Worm (Caenorhabditis elegans) whole organism, young adult: ENCODE results near the gene miga-1.

Experiments
- B0336.3 ChIP-seq: fragments of 200-800 bp; sonication (Bioruptor generic); IDR thresholded peaks from 2 replicates; pipeline ENCODE4 v1.3.6; 2022; ENCODE audit warnings: missing genetic modification characterization, missing compliant biosample characterization
- F10E7.11 ChIP-seq: sonication (generic microtip); optimal IDR thresholded peaks from 2 replicates; lab custom pipeline; 2017; ENCODE audit warnings: mild to moderate bottlenecking, missing genetic modification characterization, moderate library complexity, missing compliant biosample characterization
- F33H1.4 ChIP-seq: fragments of 200-800 bp; sonication (Bioruptor generic); IDR thresholded peaks from 2 replicates; pipeline ENCODE4 v1.3.6; 2022; ENCODE audit warnings: missing genetic modification reagents, missing genetic modification characterization, missing compliant biosample characterization
- F52B5.7 ChIP-seq: sonication (generic microtip); optimal IDR thresholded peaks from 2 replicates; lab custom pipeline; 2016; ENCODE audit warnings: mild to moderate bottlenecking, missing genetic modification characterization, missing compliant biosample characterization
- F57A8.1 ChIP-seq: fragments of 200-800 bp; sonication (Bioruptor generic); optimal IDR thresholded peaks from 2 replicates; lab custom pipeline; 2018; ENCODE audit warnings: mild to moderate bottlenecking, missing genetic modification characterization, moderate library complexity, missing compliant biosample characterization
- T26A5.8 ChIP-seq: sonication (generic microtip); optimal IDR thresholded peaks from 2 replicates; lab custom pipeline; 2016; ENCODE audit warnings: missing genetic modification characterization, missing compliant biosample characterization
- Y53G8AR.9 ChIP-seq: fragments of 200-800 bp; sonication (Bioruptor generic); conservative IDR thresholded peaks from 2 replicates; pipeline ENCODE4 v1.3.6; 2022; ENCODE audit warnings: missing genetic modification reagents, missing genetic modification characterization, missing compliant biosample characterization
- Y67H2A.10 ChIP-seq: fragments of 200-800 bp; sonication (Bioruptor generic); conservative IDR thresholded peaks from 2 replicates; pipeline ENCODE4 v1.3.6; 2022; ENCODE audit warnings: missing genetic modification reagents, missing genetic modification characterization, missing compliant biosample characterization
- Y79H2A.3 ChIP-seq: fragments of 200-800 bp; sonication (Bioruptor generic); conservative IDR thresholded peaks from 2 replicates; pipeline ENCODE4 v1.3.6; 2022; ENCODE audit warnings: missing genetic modification reagents, missing genetic modification characterization, missing compliant biosample characterization
- Y95B8A.8 ChIP-seq: fragments of 200-800 bp; sonication (Bioruptor generic); IDR thresholded peaks from 2 replicates; pipeline ENCODE4 v1.3.6; 2022; ENCODE audit warnings: missing genetic modification reagents, missing genetic modification characterization, missing compliant biosample characterization
- akir-1 ChIP-seq: fragments of 200-800 bp; sonication (Bioruptor generic); optimal IDR thresholded peaks from 2 replicates; lab custom pipeline; 2018; ENCODE audit warnings: mild to moderate bottlenecking, missing genetic modification characterization, moderate library complexity, missing compliant biosample characterization
- athp-1 ChIP-seq: sonication (generic microtip); optimal IDR thresholded peaks from 2 replicates; lab custom pipeline; 2017; ENCODE audit warnings: mild to moderate bottlenecking, missing genetic modification characterization, missing compliant biosample characterization
- bed-1 ChIP-seq: fragments of 200-800 bp; sonication (Bioruptor generic); IDR thresholded peaks from 2 replicates; pipeline ENCODE4 v1.3.6; 2022; ENCODE audit warnings: missing genetic modification reagents, missing genetic modification characterization, missing compliant biosample characterization
- ceh-91 ChIP-seq: fragments of 200-800 bp; sonication (Bioruptor generic); IDR thresholded peaks from 2 replicates; pipeline ENCODE4 v1.3.6; 2022; ENCODE audit warnings: missing genetic modification reagents, missing genetic modification characterization, missing compliant biosample characterization
- die-1 ChIP-seq: sonication (generic microtip); optimal IDR thresholded peaks from 2 replicates; lab custom pipeline; 2016; ENCODE audit warnings: missing genotype, mild to moderate bottlenecking, missing genetic modification characterization, missing compliant biosample characterization
- dox-1 ChIP-seq: fragments of 200-800 bp; sonication (Bioruptor generic); IDR thresholded peaks from 2 replicates; pipeline ENCODE4 v1.3.6; 2022; ENCODE audit warnings: missing genetic modification reagents, missing genetic modification characterization, missing compliant biosample characterization
- egl-18 ChIP-seq: fragments of 200-800 bp; sonication (Bioruptor generic); IDR thresholded peaks from 2 replicates; pipeline ENCODE4 v1.3.6; 2022; ENCODE audit warnings: missing genetic modification reagents, missing genetic modification characterization, missing compliant biosample characterization
- egl-44 ChIP-seq: fragments of 200-800 bp; sonication (Bioruptor generic); IDR thresholded peaks from 2 replicates; pipeline ENCODE4 v1.3.6; 2022; ENCODE audit warnings: missing genetic modification reagents, missing genetic modification characterization, missing compliant biosample characterization
- gei-17 ChIP-seq: fragments of 200-800 bp; sonication (Bioruptor generic); optimal IDR thresholded peaks from 2 replicates; lab custom pipeline; 2018; ENCODE audit warnings: mild to moderate bottlenecking, missing genetic modification characterization, missing compliant biosample characterization
- hlh-12 ChIP-seq: sonication (generic microtip); optimal IDR thresholded peaks from 2 replicates; lab custom pipeline; 2016; ENCODE audit warnings: missing genetic modification characterization, missing compliant biosample characterization
- hlh-26 ChIP-seq: fragments of 200-800 bp; sonication (Bioruptor generic); conservative IDR thresholded peaks from 2 replicates; pipeline ENCODE4 v1.3.6; 2022; ENCODE audit warnings: missing genetic modification reagents, missing genetic modification characterization, missing compliant biosample characterization
- hmg-20 ChIP-seq: fragments of 200-800 bp; sonication (Bioruptor generic); IDR thresholded peaks from 2 replicates; pipeline ENCODE4 v1.3.6; 2022; ENCODE audit warnings: missing genetic modification reagents, missing genetic modification characterization, missing compliant biosample characterization
- hsf-1 ChIP-seq: fragments of 200-800 bp; sonication (Bioruptor generic); IDR thresholded peaks from 2 replicates; pipeline ENCODE4 v1.3.6; 2022; ENCODE audit warnings: missing genetic modification reagents, missing genetic modification characterization, missing compliant biosample characterization
- let-526 ChIP-seq: fragments of 200-800 bp; sonication (Bioruptor generic); IDR thresholded peaks from 2 replicates; pipeline ENCODE4 v1.3.6; 2022; ENCODE audit warnings: missing genetic modification reagents, missing genetic modification characterization, missing compliant biosample characterization
- lsl-1 ChIP-seq: fragments of 200-800 bp; sonication (Bioruptor generic); optimal IDR thresholded peaks from 2 replicates; lab custom pipeline; 2018; ENCODE audit warnings: mild to moderate bottlenecking, missing genetic modification characterization, moderate library complexity, missing compliant biosample characterization
- madf-6 ChIP-seq: fragments of 200-800 bp; sonication (Bioruptor generic); IDR thresholded peaks from 2 replicates; pipeline ENCODE4 v1.3.6; 2022; ENCODE audit warnings: missing genetic modification reagents, missing genetic modification characterization, missing compliant biosample characterization
- mes-4 ChIP-seq: sonication (generic microtip); optimal IDR thresholded peaks from 2 replicates; lab custom pipeline; 2016; ENCODE audit warnings: missing genotype, missing genetic modification characterization, missing compliant biosample characterization
- mxl-1 ChIP-seq: sonication (generic microtip); optimal IDR thresholded peaks from 2 replicates; lab custom pipeline; 2016; ENCODE audit warnings: missing genetic modification characterization, missing compliant biosample characterization
- nhr-27 ChIP-seq: fragments of 200-800 bp; sonication (Bioruptor generic); optimal IDR thresholded peaks from 2 replicates; lab custom pipeline; 2018; ENCODE audit warnings: mild to moderate bottlenecking, missing genetic modification characterization, moderate library complexity, missing compliant biosample characterization
- nhr-90 ChIP-seq: sonication (generic microtip); optimal IDR thresholded peaks from 2 replicates; lab custom pipeline; 2016; ENCODE audit warnings: missing genotype, mild to moderate bottlenecking, missing genetic modification characterization, missing compliant biosample characterization
- snpc-1.1 ChIP-seq: sonication (generic microtip); optimal IDR thresholded peaks from 2 replicates; lab custom pipeline; 2017; ENCODE audit warnings: missing genetic modification characterization, mild to moderate bottlenecking, missing compliant biosample characterization, antibody characterized with exemption, moderate library complexity, missing genotype, missing genetic modification reagents; ENCODE audit not compliant: insufficient read depth
- somi-1 ChIP-seq: fragments of 200-800 bp; sonication (Bioruptor generic); optimal IDR thresholded peaks from 2 replicates; lab custom pipeline; 2018; ENCODE audit warnings: mild to moderate bottlenecking, missing genetic modification characterization, missing compliant biosample characterization
- tbp1 ChIP-seq: fragments of 200-800 bp; sonication (Bioruptor generic); optimal IDR thresholded peaks from 2 replicates; lab custom pipeline; 2018; ENCODE audit warnings: mild to moderate bottlenecking, missing genetic modification characterization, missing compliant biosample characterization
- tlf-1 ChIP-seq: fragments of 200-800 bp; sonication (Bioruptor generic); optimal IDR thresholded peaks from 2 replicates; lab custom pipeline; 2018; ENCODE audit warnings: mild to moderate bottlenecking, missing genetic modification characterization, missing compliant biosample characterization
- zfh-2 ChIP-seq: fragments of 200-800 bp; sonication (Bioruptor generic); conservative IDR thresholded peaks from 2 replicates; pipeline ENCODE4 v1.3.6; 2022; ENCODE audit warnings: missing genetic modification reagents, missing genetic modification characterization, missing compliant biosample characterization
- ztf-18 ChIP-seq: sonication (generic microtip); optimal IDR thresholded peaks from 2 replicates; lab custom pipeline; 2016; ENCODE audit warnings: missing genotype, mild to moderate bottlenecking, missing genetic modification characterization, missing compliant biosample characterization
- ztf-25 ChIP-seq: fragments of 200-800 bp; sonication (Bioruptor generic); IDR thresholded peaks from 2 replicates; pipeline ENCODE4 v1.3.6; 2022; ENCODE audit warnings: missing genetic modification reagents, missing genetic modification characterization, missing compliant biosample characterization
- ztf-28 ChIP-seq: fragments of 200-800 bp; sonication (Bioruptor generic); IDR thresholded peaks from 2 replicates; pipeline ENCODE4 v1.3.6; 2022; ENCODE audit warnings: missing genetic modification reagents, missing genetic modification characterization, missing compliant biosample characterization
- ztf-6 ChIP-seq: fragments of 200-800 bp; sonication (Bioruptor generic); IDR thresholded peaks from 2 replicates; pipeline ENCODE4 v1.3.6; 2022; ENCODE audit warnings: missing genetic modification reagents, missing genetic modification characterization, missing compliant biosample characterization

The miga-1 gene

DNA sequence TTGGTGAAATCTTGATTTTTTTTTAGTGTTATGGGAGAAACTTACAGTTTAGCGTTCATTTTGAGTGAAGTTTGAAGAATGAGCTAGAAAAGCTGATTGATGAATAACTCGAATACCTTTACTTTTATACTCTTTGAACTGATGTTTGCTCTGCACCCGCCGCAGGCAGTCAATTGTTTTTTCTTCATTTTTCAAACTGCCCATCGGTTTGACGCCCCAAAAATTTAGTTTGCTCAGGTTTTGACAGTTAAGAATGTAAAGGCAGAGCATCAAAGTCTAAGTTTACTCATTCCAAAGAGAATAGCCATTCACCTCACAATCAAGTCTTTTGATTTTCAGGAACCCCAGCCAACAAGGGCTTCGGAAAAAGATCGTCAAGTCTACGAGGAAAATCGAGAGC, 39.0 kb downstream of the miga-1 start, which contains the start of gene fipr-1:
Gene fipr-1 (minus strand): TSS at position 101 of the 400 bp plus-strand sequence.
- TF ChIP-seq ztf-28 (no peak), somi-1 (GFP tag; lab: Kevin White, UChicago) (no peak), egl-44 (no peak), F52B5.7 (no peak), let-526 (no peak), nhr-27 (tag; lab: Kevin White, UChicago) (no peak), snpc-1.1 (tag; lab: Kevin White, UChicago) (no peak), hlh-26 (GFP tag; lab: Robert Waterston, UW) (no peak), egl-18 (GFP tag; lab: Robert Waterston, UW) (no peak), madf-6 (no peak), ztf-25 (GFP tag; lab: Robert Waterston, UW) (no peak), ztf-18 (tag; lab: Kevin White, UChicago) (no peak), mes-4 (no peak), ceh-91 (no peak), Y53G8AR.9 (GFP tag; lab: Robert Waterston, UW) (no peak), akir-1 (GFP tag; lab: Kevin White, UChicago) (no peak)

DNA sequence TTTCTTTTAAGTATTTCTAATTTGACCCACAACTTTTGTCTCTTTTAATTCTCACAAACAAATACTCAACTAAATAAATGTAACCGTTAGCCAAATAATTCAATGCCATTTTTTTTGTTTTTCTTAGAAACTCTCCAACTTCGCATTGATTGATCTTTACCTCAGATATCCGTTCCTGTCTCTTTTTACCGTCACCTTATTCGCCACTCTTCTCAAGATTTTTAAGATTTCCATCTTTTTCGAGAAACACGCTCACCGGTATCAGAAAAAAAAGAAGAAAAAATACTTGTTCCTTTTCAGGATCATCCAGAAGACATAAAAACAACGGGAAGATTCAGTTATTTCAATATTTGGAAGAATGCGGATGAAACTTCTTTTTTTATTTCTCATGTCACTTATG, 42.3 kb downstream of the miga-1 start, which contains the start of gene F23H12.5:
Gene F23H12.5 (plus strand): TSS at position 301 of the 400 bp plus-strand sequence.
- TF ChIP-seq egl-18 (GFP tag; lab: Robert Waterston, UW), result no peak
- no peak for TF ChIP-seq ztf-6
- no peak for TF ChIP-seq lsl-1

DNA sequence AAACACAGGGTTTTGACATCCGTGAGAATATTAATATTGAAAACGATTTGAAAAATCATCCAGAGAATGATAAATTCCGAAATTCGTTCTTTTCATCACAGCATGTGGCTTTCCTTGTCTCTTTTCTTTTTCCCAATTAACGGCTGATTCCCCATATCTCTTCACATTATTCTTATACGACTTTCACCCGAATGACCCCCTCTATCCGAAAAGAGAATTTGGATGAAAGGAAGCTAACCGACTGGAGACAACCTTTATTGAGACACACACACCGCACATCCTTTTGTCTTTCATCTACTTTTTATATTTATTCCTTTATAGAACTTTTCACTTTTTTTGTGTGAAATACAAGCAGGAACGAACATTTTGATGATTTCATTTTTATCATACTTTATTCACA, 43.0 kb downstream of the miga-1 start:
- TF ChIP-seq tbp1 (GFP tag; lab: Kevin White, UChicago), result no peak
- no peak for TF ChIP-seq Y67H2A.10 (GFP tag; lab: Robert Waterston, UW)
- TF ChIP-seq T26A5.8 (tag; lab: Kevin White, UChicago), result no peak
- no peak for TF ChIP-seq bed-1 (GFP tag; lab: Robert Waterston, UW)
- no peak for TF ChIP-seq F10E7.11 (tag; lab: Kevin White, UChicago)
- TF ChIP-seq athp-1, result no peak
- no peak for TF ChIP-seq hlh-12 (tag; lab: Kevin White, UChicago)
- TF ChIP-seq dox-1 (GFP tag; lab: Robert Waterston, UW), result no peak
- TF ChIP-seq ztf-18 (tag; lab: Kevin White, UChicago), result no peak
- TF ChIP-seq hlh-26 (GFP tag; lab: Robert Waterston, UW), result no peak
- TF ChIP-seq mxl-1 (tag; lab: Kevin White, UChicago), result no peak

DNA sequence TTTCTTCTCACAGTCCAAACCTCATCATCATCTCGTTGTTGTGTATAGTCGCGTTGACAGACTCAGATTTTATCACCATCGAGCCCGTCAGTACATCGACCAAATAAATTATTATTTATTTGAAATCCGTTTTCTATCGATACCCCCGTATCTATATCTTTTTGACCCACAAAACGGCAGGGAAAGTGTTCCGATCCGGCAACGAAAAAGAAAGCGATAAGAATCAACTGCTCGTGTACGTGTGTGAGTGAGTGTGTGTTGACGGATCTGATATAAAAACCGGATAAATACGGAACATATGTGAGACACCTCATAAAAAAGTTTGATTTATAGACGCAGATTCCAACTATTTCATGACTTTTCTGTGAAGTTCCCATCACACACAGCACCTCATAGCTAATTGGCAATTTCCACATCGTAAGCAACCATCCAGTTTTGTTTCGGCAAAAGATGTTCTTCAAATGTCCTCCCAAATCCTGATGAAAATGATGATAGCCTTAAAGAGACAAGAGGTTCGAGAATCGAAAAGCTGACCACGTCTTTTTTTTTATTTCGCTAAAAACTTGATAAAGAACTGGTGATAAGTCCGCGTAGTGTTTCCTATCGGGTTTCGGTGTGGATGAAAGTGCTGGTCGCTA, 46.3 kb downstream of the miga-1 start:
- no peak for TF ChIP-seq F33H1.4 (GFP tag; lab: Robert Waterston, UW)
- TF ChIP-seq hlh-26 (GFP tag; lab: Robert Waterston, UW), result no peak
- no peak for TF ChIP-seq hmg-20
- no peak for TF ChIP-seq hsf-1 (GFP tag; lab: Robert Waterston, UW)
- no peak for TF ChIP-seq snpc-1.1 (tag; lab: Kevin White, UChicago)
- TF ChIP-seq tlf-1 (GFP tag; lab: Kevin White, UChicago), result no peak
- no peak for TF ChIP-seq Y95B8A.8
- no peak for TF ChIP-seq die-1 (tag; lab: Kevin White, UChicago)
- no peak for TF ChIP-seq nhr-90 (tag; lab: Kevin White, UChicago)
- TF ChIP-seq zfh-2, result no peak
- no peak for TF ChIP-seq Y79H2A.3 (GFP tag; lab: Robert Waterston, UW)
- TF ChIP-seq B0336.3, result no peak
- no peak for TF ChIP-seq F57A8.1
- no peak for TF ChIP-seq gei-17 (GFP tag; lab: Kevin White, UChicago)
